Fruit fly (Drosophila melanogaster): ENCODE results near the gene CG13894.

DNA sequence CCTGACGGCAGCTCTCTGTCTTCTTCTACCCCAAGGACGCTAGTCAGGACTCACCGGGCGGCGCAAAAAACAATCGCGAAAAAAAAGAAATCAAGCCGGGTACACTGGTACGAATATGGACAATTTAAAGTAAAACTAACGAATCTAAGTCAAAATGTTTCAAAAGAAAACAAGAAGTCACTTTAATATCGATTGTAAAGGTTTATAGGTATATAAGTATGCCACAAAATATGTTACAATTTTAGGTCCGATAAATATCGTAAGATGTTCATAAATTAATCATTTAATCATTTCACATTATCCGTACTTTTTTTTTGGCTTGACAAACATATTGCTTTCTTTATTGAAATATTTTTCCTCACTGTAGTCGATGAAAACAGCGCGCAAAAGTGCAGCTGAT lies 17.1 kb upstream of the CG13894 start:
- TF ChIP-seq CG8478 (optimal IDR thresholded peaks at IDR 0.05) (no peak), CTCF (optimal IDR thresholded peaks at IDR 0.05) (no peak)
